Worm (Caenorhabditis elegans) whole organism, L1 larva: Measurements from ENCODE around the gene C05C10.2.
A peak's percentile ranks its signal among the peaks of the same experiment; 100 is the strongest.

Experiments
- C16A3.4 ChIP-seq: fragments of 150-350 bp; optimal IDR thresholded peaks from 2 replicates; lab custom pipeline; 2014; ENCODE audit warnings: missing biosample characterization, missing genetic modification characterization
- aha-1 ChIP-seq: fragments of 150-350 bp; optimal IDR thresholded peaks from 2 replicates; lab custom pipeline; 2014; ENCODE audit warnings: missing biosample characterization, missing genetic modification characterization
- blmp-1 ChIP-seq: fragments of 150-350 bp; optimal IDR thresholded peaks from 2 replicates; lab custom pipeline; 2014; ENCODE audit warnings: missing biosample characterization, missing genetic modification characterization
- ceh-63 ChIP-seq: fragments of 200-800 bp; sonication (Bioruptor generic); optimal IDR thresholded peaks from 2 replicates; lab custom pipeline; 2018; ENCODE audit warnings: mild to moderate bottlenecking, missing genetic modification characterization, missing compliant biosample characterization
- ceh-82 ChIP-seq, 3 experiments: fragments of 150-350 bp in 1 of 3; sonication (generic microtip) in 2 of 3; optimal IDR thresholded peaks; 2 replicates each; lab custom pipeline; 2014 to 2017; ENCODE audit warnings: missing biosample characterization in 3 of 3, missing genetic modification characterization in 3 of 3
- ceh-88 ChIP-seq: fragments of 200-800 bp; sonication (Bioruptor generic); IDR thresholded peaks from 2 replicates; pipeline ENCODE4 v1.3.6; 2022; ENCODE audit warnings: missing genetic modification characterization, missing compliant biosample characterization
- dpl-1 ChIP-seq, 3 experiments: fragments of 150-350 bp in 2 of 3; sonication (generic microtip) in 1 of 3; optimal IDR thresholded peaks; 2 replicates each; lab custom pipeline; 2014 to 2017; ENCODE audit warnings: missing biosample characterization in 3 of 3, missing genetic modification characterization in 3 of 3, missing genetic modification reagents in 3 of 3
- dsc-1 ChIP-seq: sonication (generic microtip); optimal IDR thresholded peaks from 2 replicates; lab custom pipeline; 2016; ENCODE audit warnings: mild to moderate bottlenecking, missing genetic modification characterization, missing compliant biosample characterization
- efl-1 ChIP-seq, 4 experiments: fragments of 150-350 bp; optimal IDR thresholded peaks in 3 of 4; peaks in 1 of 4; 1 replicate in 1 of 4; 2 replicates in 3 of 4; lab custom pipeline; 2014; ENCODE audit warnings: missing biosample characterization in 2 of 4, missing genetic modification characterization in 2 of 4, missing genetic modification reagents in 2 of 4
- egl-13 ChIP-seq: sonication (generic microtip); optimal IDR thresholded peaks from 2 replicates; lab custom pipeline; 2016; ENCODE audit warnings: missing genotype, missing genetic modification reagents, missing genetic modification characterization, missing compliant biosample characterization
- elt-3 ChIP-seq, 6 experiments: fragments of 150-350 bp in 1 of 6; sonication (generic microtip); optimal IDR thresholded peaks; 2 replicates each; lab custom pipeline; 2017 to 2018; ENCODE audit warnings: missing biosample characterization in 6 of 6, missing genetic modification characterization in 6 of 6, inconsistent platforms in 1 of 6
- fkh-8 ChIP-seq: sonication (generic microtip); optimal IDR thresholded peaks from 2 replicates; lab custom pipeline; 2016; ENCODE audit warnings: mild to moderate bottlenecking, missing genetic modification characterization, missing compliant biosample characterization
- fos-1 ChIP-seq: fragments of 150-350 bp; optimal IDR thresholded peaks from 2 replicates; lab custom pipeline; 2014; ENCODE audit warnings: missing biosample characterization, missing genetic modification characterization
- grh-1 ChIP-seq: fragments of 200-800 bp; sonication (Bioruptor generic); IDR thresholded peaks from 2 replicates; pipeline ENCODE4 v1.3.6; 2022; ENCODE audit warnings: missing genetic modification reagents, missing genetic modification characterization, missing compliant biosample characterization
- irx-1 ChIP-seq: sonication (generic microtip); optimal IDR thresholded peaks from 2 replicates; lab custom pipeline; 2016; ENCODE audit warnings: missing genetic modification characterization, missing compliant biosample characterization
- isw-1 ChIP-seq: fragments of 200-800 bp; sonication (Bioruptor generic); IDR thresholded peaks from 2 replicates; pipeline ENCODE4 v1.3.6; 2022; ENCODE audit warnings: missing genetic modification characterization, missing compliant biosample characterization
- lin-13 ChIP-seq: fragments of 150-350 bp; optimal IDR thresholded peaks from 2 replicates; lab custom pipeline; 2014; ENCODE audit warnings: missing biosample characterization, missing genetic modification reagents, missing genetic modification characterization
- lin-14 ChIP-seq: fragments of 200-800 bp; sonication (Bioruptor generic); optimal IDR thresholded peaks from 2 replicates; lab custom pipeline; 2018; ENCODE audit warnings: mild to moderate bottlenecking, missing genetic modification characterization, moderate library complexity, missing compliant biosample characterization
- lin-15B ChIP-seq: fragments of 150-350 bp; sonication (generic microtip); optimal IDR thresholded peaks from 3 replicates; lab custom pipeline; 2014; ENCODE audit warnings: missing biosample characterization, missing genetic modification characterization
- lin-35 ChIP-seq, 2 experiments: fragments of 150-350 bp; optimal IDR thresholded peaks; 2 replicates each; lab custom pipeline; 2014; ENCODE audit warnings: missing biosample characterization in 2 of 2, missing genetic modification characterization in 2 of 2, missing genetic modification reagents in 2 of 2
- lsy-2 ChIP-seq, 2 experiments: fragments of 150-350 bp; optimal IDR thresholded peaks; 2 replicates each; lab custom pipeline; 2014; ENCODE audit warnings: missing biosample characterization in 2 of 2, missing genetic modification characterization in 2 of 2
- mdl-1 ChIP-seq, 2 experiments: fragments of 150-350 bp; optimal IDR thresholded peaks; 2 replicates each; lab custom pipeline; 2014 to 2017; ENCODE audit warnings: missing biosample characterization in 2 of 2, missing genetic modification characterization in 2 of 2, inconsistent platforms in 1 of 2
- mep-1 ChIP-seq: fragments of 150-350 bp; optimal IDR thresholded peaks from 2 replicates; lab custom pipeline; 2014; ENCODE audit warnings: missing biosample characterization, missing genetic modification characterization
- nhr-11 ChIP-seq: fragments of 150-350 bp; optimal IDR thresholded peaks from 2 replicates; lab custom pipeline; 2014; ENCODE audit warnings: missing biosample characterization, missing genetic modification characterization
- nhr-19 ChIP-seq: fragments of 200-800 bp; sonication (Bioruptor generic); conservative IDR thresholded peaks from 2 replicates; pipeline ENCODE4 v1.3.6; 2022; ENCODE audit warnings: missing genetic modification characterization, missing compliant biosample characterization
- nhr-20 ChIP-seq: sonication (generic microtip); optimal IDR thresholded peaks from 2 replicates; lab custom pipeline; 2016; ENCODE audit warnings: mild to moderate bottlenecking, missing genetic modification characterization, missing compliant biosample characterization
- nhr-28 ChIP-seq: fragments of 150-350 bp; optimal IDR thresholded peaks from 2 replicates; lab custom pipeline; 2014; ENCODE audit warnings: missing biosample characterization, missing genetic modification characterization
- nhr-47 ChIP-seq: sonication (generic microtip); optimal IDR thresholded peaks from 2 replicates; lab custom pipeline; 2016; ENCODE audit warnings: mild to moderate bottlenecking, missing genetic modification characterization, moderate library complexity, missing compliant biosample characterization
- nhr-71 ChIP-seq: sonication (generic microtip); optimal IDR thresholded peaks from 2 replicates; lab custom pipeline; 2016; ENCODE audit warnings: mild to moderate bottlenecking, missing genetic modification characterization, moderate library complexity, missing compliant biosample characterization
- nhr-77 ChIP-seq: fragments of 150-350 bp; optimal IDR thresholded peaks from 2 replicates; lab custom pipeline; 2014; ENCODE audit warnings: missing biosample characterization, missing genetic modification characterization
- nhr-85 ChIP-seq: sonication (generic microtip); peaks from one replicate; lab custom pipeline; 2016; ENCODE audit warnings: missing genetic modification characterization, inconsistent platforms, missing compliant biosample characterization
- rnt-1 ChIP-seq: sonication (generic microtip); optimal IDR thresholded peaks from 2 replicates; lab custom pipeline; 2016; ENCODE audit warnings: mild to moderate bottlenecking, missing genetic modification characterization, moderate library complexity, missing compliant biosample characterization
- skn-1 ChIP-seq: fragments of 150-350 bp; optimal IDR thresholded peaks from 2 replicates; lab custom pipeline; 2014; ENCODE audit warnings: missing biosample characterization, missing genetic modification characterization
- sptf-1 ChIP-seq: fragments of 150-350 bp; optimal IDR thresholded peaks from 2 replicates; lab custom pipeline; 2014; ENCODE audit warnings: missing biosample characterization, missing genetic modification characterization
- swsn-7 ChIP-seq: sonication (generic microtip); optimal IDR thresholded peaks from 2 replicates; lab custom pipeline; 2016; ENCODE audit warnings: missing genetic modification characterization, missing compliant biosample characterization
- tbx-2 ChIP-seq: sonication (generic microtip); optimal IDR thresholded peaks from 2 replicates; lab custom pipeline; 2016; ENCODE audit warnings: missing genetic modification characterization, missing compliant biosample characterization
- unc-62 ChIP-seq: fragments of 150-350 bp; optimal IDR thresholded peaks from 2 replicates; lab custom pipeline; 2014; ENCODE audit warnings: missing biosample characterization, missing genetic modification reagents, missing genetic modification characterization
- vab-15 ChIP-seq: sonication (generic microtip); optimal IDR thresholded peaks from 2 replicates; lab custom pipeline; 2017; ENCODE audit warnings: missing genotype, mild to moderate bottlenecking, missing genetic modification characterization, missing compliant biosample characterization
- xbp-1 ChIP-seq: sonication (generic microtip); optimal IDR thresholded peaks from 2 replicates; lab custom pipeline; 2016; ENCODE audit warnings: missing genetic modification characterization, missing compliant biosample characterization
- zip-4 ChIP-seq: fragments of 200-800 bp; sonication (Bioruptor generic); optimal IDR thresholded peaks from 2 replicates; lab custom pipeline; 2018; ENCODE audit warnings: mild to moderate bottlenecking, missing genetic modification characterization, moderate library complexity, missing compliant biosample characterization
- ztf-4 ChIP-seq: fragments of 150-350 bp; optimal IDR thresholded peaks from 2 replicates; lab custom pipeline; 2014; ENCODE audit warnings: missing biosample characterization, missing genetic modification characterization

Gene C05C10.2

ce11 chrII:9892409-9892808 lies 29.6 kb upstream of the C05C10.2 start, which contains the start of gene C08H9.16:
C08H9.16 (plus strand) TSS chrII:9892778.
- TF ChIP-seq lin-14 (GFP tag; lab: Kevin White, UChicago) (peak; percentile 38), lsy-2 (tag; optimal IDR thresholded peaks at IDR 0.05; lab: Kevin White, UChicago) (peak; percentile 96 to 98), lin-15B (peak; percentile 46), nhr-47 (tag; lab: Kevin White, UChicago) (no peak), xbp-1 (peak; percentile 18), unc-62 (GFP tag; lab: Kevin White, UChicago) (no peak), rnt-1 (tag; lab: Kevin White, UChicago) (peak; percentile 17), grh-1 (peak; percentile 86), ceh-82 (tag; optimal IDR thresholded peaks at IDR 0.05; lab: Kevin White, UChicago) (peak in 2 of 3 experiments; percentile 11 to 24), lin-13 (GFP tag; lab: Kevin White, UChicago) (no peak), fkh-8 (no peak), C16A3.4 (tag; lab: Kevin White, UChicago) (peak; percentile 65), blmp-1 (peak; percentile 45), isw-1 (GFP tag; lab: Robert Waterston, UW) (peak; percentile 9; the same call in 1 of the 2 replicates), nhr-85 (tag; lab: Kevin White, UChicago) (peak; percentile 76), swsn-7 (tag; lab: Kevin White, UChicago) (peak; percentile 7), ceh-63 (GFP tag; lab: Kevin White, UChicago) (no peak), aha-1 (no peak), nhr-77 (tag; lab: Kevin White, UChicago) (no peak), nhr-20 (tag; lab: Kevin White, UChicago) (peak; percentile 7), mdl-1 (tag; optimal IDR thresholded peaks at IDR 0.05; lab: Kevin White, UChicago) (no peak), efl-1 (optimal IDR thresholded peaks at IDR 0.05; lab: Kevin White, UChicago) (peak; percentile 63 to 68), efl-1 (GFP tag; optimal IDR thresholded peaks at IDR 0.05 in 1 of 2; lab: Kevin White, UChicago) (peak; percentile 53 to 94), nhr-19 (GFP tag; lab: Robert Waterston, UW) (peak; percentile 24; the same call in 1 of the 2 replicates), skn-1 (tag; lab: Kevin White, UChicago) (peak; percentile 58), ztf-4 (peak; percentile 28), nhr-71 (tag; lab: Kevin White, UChicago) (peak; percentile 59), tbx-2 (tag; lab: Kevin White, UChicago) (peak; percentile 31), ceh-88 (GFP tag; lab: Robert Waterston, UW) (no peak), egl-13 (no peak), dpl-1 (GFP tag; optimal IDR thresholded peaks at IDR 0.05; lab: Kevin White, UChicago) (peak; percentile 50 to 71 (median 59)), irx-1 (tag; lab: Kevin White, UChicago) (peak; percentile 1), elt-3 (tag; optimal IDR thresholded peaks at IDR 0.05; lab: Kevin White, UChicago) (peak in 1 of 6 experiments; percentile 68), vab-15 (tag; lab: Kevin White, UChicago) (no peak), lin-35 (GFP tag; optimal IDR thresholded peaks at IDR 0.05; lab: Kevin White, UChicago) (peak; percentile 30 to 71), mep-1 (tag; lab: Kevin White, UChicago) (peak; percentile 46)

- no peak for TF ChIP-seq dpl-1 (GFP tag; optimal IDR thresholded peaks at IDR 0.05; lab: Kevin White, UChicago)
- no peak for TF ChIP-seq sptf-1
- no peak for TF ChIP-seq nhr-11
- no peak for TF ChIP-seq dsc-1 (tag; lab: Kevin White, UChicago)
- TF ChIP-seq nhr-28 (tag; lab: Kevin White, UChicago): no peak
- no peak for TF ChIP-seq zip-4 (GFP tag; lab: Kevin White, UChicago)
- TF ChIP-seq fos-1: no peak
- TF ChIP-seq lin-35 (GFP tag; optimal IDR thresholded peaks at IDR 0.05; lab: Kevin White, UChicago): no peak
- TF ChIP-seq tbx-2 (tag; lab: Kevin White, UChicago): no peak
These were observed 27.6 kb upstream of the C05C10.2 start, which contains the start of gene F26C11.1 for ce11 chrII:9894435-9894834. F26C11.1 (plus strand) TSS chrII:9894735.
